Worm (Caenorhabditis elegans): ENCODE measurements around the gene nhx-1.

DNA sequence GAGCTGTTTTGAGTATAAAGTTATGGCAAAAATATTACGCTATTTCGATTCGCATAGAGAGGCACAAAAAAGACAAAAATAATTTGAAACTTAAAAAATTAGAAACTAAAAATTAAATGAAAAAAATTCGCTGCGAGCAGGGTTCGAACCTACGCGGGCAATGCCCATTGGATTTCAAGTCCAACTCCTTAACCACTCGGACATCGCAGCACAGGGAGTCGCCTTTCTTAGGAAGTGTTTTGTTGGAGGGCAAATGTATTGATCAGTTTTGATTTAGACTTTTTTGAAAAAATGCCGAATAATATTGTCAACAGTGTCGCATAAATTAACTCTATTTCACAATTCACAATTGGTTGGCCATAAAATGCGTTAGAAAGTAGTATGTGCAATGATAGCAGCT, 25.6 kb downstream of the nhx-1 start:
- TF ChIP-seq tra-4 (tag; optimal IDR thresholded peaks at IDR 0.05) (no peak), ama-1 (optimal IDR thresholded peaks at IDR 0.05) (no peak), ets-7 (tag; optimal IDR thresholded peaks at IDR 0.05) (no peak), pes-1 (GFP tag; IDR thresholded peaks at IDR 0.05) (no peak), B0310.2 (tag; optimal IDR thresholded peaks at IDR 0.05) (no peak)
